Worm (Caenorhabditis elegans) whole organism, early embryonic: Measurements from ENCODE around the gene K02D10.2.
A peak's percentile ranks its signal among the peaks of the same experiment; 100 is the strongest.

Experiments used
- B0310.2 ChIP-seq: sonication (generic microtip); optimal IDR thresholded peaks from 2 replicates; lab custom pipeline; 2016; ENCODE audit warnings: mild to moderate bottlenecking, missing genetic modification characterization, missing compliant biosample characterization
- F13C5.2 ChIP-seq: sonication (generic microtip); optimal IDR thresholded peaks from 2 replicates; lab custom pipeline; 2017; ENCODE audit warnings: mild to moderate bottlenecking, missing genetic modification characterization, inconsistent platforms, missing compliant biosample characterization
- aly-1 ChIP-seq: sonication (generic microtip); optimal IDR thresholded peaks from 2 replicates; lab custom pipeline; 2016; ENCODE audit warnings: missing genetic modification characterization, missing compliant biosample characterization
- ama-1 ChIP-seq: fragments of 150-350 bp; optimal IDR thresholded peaks from 2 replicates; lab custom pipeline; 2014
- ceh-13 ChIP-seq: fragments of 200-800 bp; sonication (Bioruptor generic); optimal IDR thresholded peaks from 2 replicates; lab custom pipeline; 2018; ENCODE audit warnings: mild to moderate bottlenecking, missing genetic modification characterization, missing compliant biosample characterization
- ceh-36 ChIP-seq: sonication (generic microtip); optimal IDR thresholded peaks from 2 replicates; lab custom pipeline; 2016; ENCODE audit warnings: missing genetic modification characterization, inconsistent platforms, missing compliant biosample characterization
- ets-7 ChIP-seq: sonication (generic microtip); optimal IDR thresholded peaks from 2 replicates; lab custom pipeline; 2016; ENCODE audit warnings: missing genotype, missing genetic modification characterization, missing compliant biosample characterization
- flt-1 ChIP-seq: fragments of 200-800 bp; sonication (Bioruptor generic); IDR thresholded peaks from 2 replicates; pipeline ENCODE4 v1.3.6; 2022; ENCODE audit warnings: missing genetic modification characterization, missing compliant biosample characterization
- hmbx-1 ChIP-seq: sonication (generic microtip); optimal IDR thresholded peaks from 2 replicates; lab custom pipeline; 2016; ENCODE audit warnings: mild to moderate bottlenecking, missing genetic modification characterization, missing compliant biosample characterization
- hmg-4 ChIP-seq: fragments of 200-800 bp; sonication (Bioruptor generic); optimal IDR thresholded peaks from 2 replicates; lab custom pipeline; 2018; ENCODE audit warnings: mild to moderate bottlenecking, missing genetic modification characterization, missing compliant biosample characterization
- hnd-1 ChIP-seq: sonication (generic microtip); optimal IDR thresholded peaks from 2 replicates; lab custom pipeline; 2016; ENCODE audit warnings: missing genetic modification characterization, missing compliant biosample characterization
- pes-1 ChIP-seq: fragments of 200-800 bp; sonication (Bioruptor generic); IDR thresholded peaks from 2 replicates; pipeline ENCODE4 v1.3.6; 2022; ENCODE audit warnings: missing genetic modification reagents, missing genetic modification characterization, missing compliant biosample characterization
- scrt-1 ChIP-seq: fragments of 200-800 bp; sonication (Bioruptor generic); IDR thresholded peaks from 2 replicates; pipeline ENCODE4 v1.3.6; 2022; ENCODE audit warnings: missing genetic modification characterization, missing compliant biosample characterization
- sea-1 ChIP-seq: fragments of 200-800 bp; sonication (Bioruptor generic); conservative IDR thresholded peaks from 2 replicates; pipeline ENCODE4 v1.3.6; 2022; ENCODE audit warnings: missing genetic modification characterization, missing compliant biosample characterization
- tbx-11 ChIP-seq: fragments of 200-800 bp; sonication (Bioruptor generic); IDR thresholded peaks from 2 replicates; pipeline ENCODE4 v1.3.6; 2022; ENCODE audit warnings: missing genetic modification characterization, missing compliant biosample characterization
- tbx-37 ChIP-seq: fragments of 200-800 bp; sonication (Bioruptor generic); conservative IDR thresholded peaks from 2 replicates; pipeline ENCODE4 v1.3.6; 2022; ENCODE audit warnings: missing genetic modification reagents, missing genetic modification characterization, missing compliant biosample characterization
- tra-4 ChIP-seq: sonication (generic microtip); optimal IDR thresholded peaks from 2 replicates; lab custom pipeline; 2017; ENCODE audit warnings: missing genetic modification characterization, missing compliant biosample characterization

The K02D10.2 gene

ce11 chrIII:8801864-8802818, 31.1 kb upstream of the K02D10.2 start:
- TF ChIP-seq tbx-37 (GFP tag; lab: Robert Waterston, UW) = 0 out of 2 replicates have a peak, but pooled peaks have one; percentile 23
- TF ChIP-seq hmg-4 (GFP tag; lab: Kevin White, UChicago) = peak; percentile 85
- peak; percentile 51 for TF ChIP-seq flt-1 (GFP tag; lab: Robert Waterston, UW)
- TF ChIP-seq ets-7 = no peak
- TF ChIP-seq tbx-11 (GFP tag; lab: Robert Waterston, UW) = no peak
- 0 out of 2 replicates have a peak, but pooled peaks have one; percentile 15 for TF ChIP-seq scrt-1 (GFP tag; lab: Robert Waterston, UW)
- no peak for TF ChIP-seq ceh-13 (GFP tag; lab: Kevin White, UChicago)
- no peak for TF ChIP-seq hnd-1 (tag; lab: Kevin White, UChicago)
- TF ChIP-seq B0310.2 = no peak
- peak; percentile 56 for TF ChIP-seq aly-1 (tag; lab: Kevin White, UChicago)
- peak; percentile 61 for TF ChIP-seq pes-1 (GFP tag; lab: Robert Waterston, UW)
- no peak for TF ChIP-seq hmbx-1 (tag; lab: Kevin White, UChicago)
- no peak for TF ChIP-seq sea-1
- TF ChIP-seq tra-4 (tag; lab: Kevin White, UChicago) = no peak
- no peak for TF ChIP-seq F13C5.2 (tag; lab: Kevin White, UChicago)
- TF ChIP-seq ceh-36 (tag; lab: Kevin White, UChicago) = no peak
- TF ChIP-seq ama-1 (lab: Kevin White, UChicago) = no peak

- no peak for TF ChIP-seq scrt-1 (GFP tag; lab: Robert Waterston, UW)
- TF ChIP-seq B0310.2 = no peak
- TF ChIP-seq hmbx-1 (tag; lab: Kevin White, UChicago) = no peak
- no peak for TF ChIP-seq F13C5.2 (tag; lab: Kevin White, UChicago)
- TF ChIP-seq ceh-36 (tag; lab: Kevin White, UChicago) = no peak
- no peak for TF ChIP-seq tra-4 (tag; lab: Kevin White, UChicago)
- no peak for TF ChIP-seq ama-1 (lab: Kevin White, UChicago)
- TF ChIP-seq hmg-4 (GFP tag; lab: Kevin White, UChicago) = no peak
- TF ChIP-seq sea-1 = peak; percentile 29; the same call in 1 of the 2 replicates
- 0 out of 2 replicates have a peak, but pooled peaks have one; percentile 22 for TF ChIP-seq tbx-11 (GFP tag; lab: Robert Waterston, UW)
- no peak for TF ChIP-seq aly-1 (tag; lab: Kevin White, UChicago)
- no peak for TF ChIP-seq pes-1 (GFP tag; lab: Robert Waterston, UW)
- no peak for TF ChIP-seq tbx-37 (GFP tag; lab: Robert Waterston, UW)
- TF ChIP-seq flt-1 (GFP tag; lab: Robert Waterston, UW) = no peak
Observed at ce11 chrIII:8801352-8801863, 30.3 kb upstream of the K02D10.2 start.

ce11 chrIII:8800796-8801083, 29.7 kb upstream of the K02D10.2 start:
- TF ChIP-seq pes-1 (GFP tag; lab: Robert Waterston, UW) (no peak), hnd-1 (tag; lab: Kevin White, UChicago) (no peak), tbx-11 (GFP tag; lab: Robert Waterston, UW) (no peak), tbx-37 (GFP tag; lab: Robert Waterston, UW) (no peak), B0310.2 (no peak), ceh-13 (GFP tag; lab: Kevin White, UChicago) (no peak), sea-1 (no peak), tra-4 (tag; lab: Kevin White, UChicago) (no peak), aly-1 (tag; lab: Kevin White, UChicago) (no peak), ets-7 (no peak), flt-1 (GFP tag; lab: Robert Waterston, UW) (no peak), ama-1 (lab: Kevin White, UChicago) (no peak), F13C5.2 (tag; lab: Kevin White, UChicago) (no peak), scrt-1 (GFP tag; lab: Robert Waterston, UW) (no peak), hmg-4 (GFP tag; lab: Kevin White, UChicago) (no peak), ceh-36 (tag; lab: Kevin White, UChicago) (no peak), hmbx-1 (tag; lab: Kevin White, UChicago) (no peak)

- no peak for TF ChIP-seq tra-4 (tag; lab: Kevin White, UChicago)
- TF ChIP-seq ama-1 (lab: Kevin White, UChicago) = no peak
- TF ChIP-seq F13C5.2 (tag; lab: Kevin White, UChicago) = peak; percentile 0
- peak; percentile 0 for TF ChIP-seq flt-1 (GFP tag; lab: Robert Waterston, UW)
- peak; percentile 63 for TF ChIP-seq hmg-4 (GFP tag; lab: Kevin White, UChicago)
- TF ChIP-seq tbx-37 (GFP tag; lab: Robert Waterston, UW) = no peak
- TF ChIP-seq B0310.2 = peak; percentile 14
- TF ChIP-seq pes-1 (GFP tag; lab: Robert Waterston, UW) = 0 out of 2 replicates have a peak, but pooled peaks have one; percentile 48
Observed at ce11 chrIII:8799964-8800795, 29.1 kb upstream of the K02D10.2 start, which contains the start of gene F54F2.6. Gene F54F2.6 (minus strand): TSS chrIII:8800701.

ce11 chrIII:8797211-8797733, 26.2 kb upstream of the K02D10.2 start:
- TF ChIP-seq hmg-4 (GFP tag; lab: Kevin White, UChicago) (peak; percentile 57), hmbx-1 (tag; lab: Kevin White, UChicago) (no peak)
